Fruit fly (Drosophila melanogaster) whole organism, prepupa: Measurements from ENCODE around the gene CG42693.

Experiments used
- CG11294 ChIP-seq: fragments of 200-800 bp; sonication (Bioruptor generic); IDR thresholded peaks from 2 replicates; pipeline ENCODE4 v1.3.6; 2022; ENCODE audit warnings: missing biosample characterization, missing genetic modification characterization
- CG11762 ChIP-seq: fragments of 200-800 bp; sonication (Bioruptor generic); optimal IDR thresholded peaks from 3 replicates; lab custom pipeline; 2016; ENCODE audit warnings: missing biosample characterization, missing genetic modification characterization; ENCODE audit not compliant: insufficient read depth
- CG6792 ChIP-seq: fragments of 200-800 bp; sonication (Bioruptor generic); optimal IDR thresholded peaks from 3 replicates; lab custom pipeline; 2016; ENCODE audit warnings: missing biosample characterization, missing genetic modification characterization
- CG6854 ChIP-seq: fragments of 200-800 bp; sonication (Bioruptor generic); optimal IDR thresholded peaks from 2 replicates; lab custom pipeline; 2017; ENCODE audit warnings: missing biosample characterization, mild to moderate bottlenecking, missing genetic modification characterization
- CG9139 ChIP-seq: fragments of 200-800 bp; sonication (Bioruptor generic); optimal IDR thresholded peaks from 3 replicates; lab custom pipeline; 2017; ENCODE audit warnings: missing biosample characterization, mild to moderate bottlenecking, missing genetic modification characterization
- Hr38 ChIP-seq: sonication (Bioruptor generic); optimal IDR thresholded peaks from 2 replicates; lab custom pipeline; 2016; ENCODE audit warnings: missing biosample characterization, missing genetic modification characterization
- Hr4 ChIP-seq: fragments of 200-800 bp; sonication (Bioruptor generic); optimal IDR thresholded peaks from 3 replicates; lab custom pipeline; 2016; ENCODE audit warnings: missing biosample characterization, missing genetic modification characterization
- pdm3 ChIP-seq: fragments of 200-800 bp; sonication (Bioruptor generic); optimal IDR thresholded peaks from 3 replicates; lab custom pipeline; 2016; ENCODE audit warnings: missing biosample characterization, missing genetic modification characterization
- salr ChIP-seq, 2 experiments: fragments of 200-800 bp; sonication (Bioruptor generic); optimal IDR thresholded peaks; 3 replicates each; lab custom pipeline; 2016 to 2018; ENCODE audit warnings: missing biosample characterization in 2 of 2, missing genetic modification characterization in 2 of 2, mild to moderate bottlenecking in 1 of 2

DNA sequence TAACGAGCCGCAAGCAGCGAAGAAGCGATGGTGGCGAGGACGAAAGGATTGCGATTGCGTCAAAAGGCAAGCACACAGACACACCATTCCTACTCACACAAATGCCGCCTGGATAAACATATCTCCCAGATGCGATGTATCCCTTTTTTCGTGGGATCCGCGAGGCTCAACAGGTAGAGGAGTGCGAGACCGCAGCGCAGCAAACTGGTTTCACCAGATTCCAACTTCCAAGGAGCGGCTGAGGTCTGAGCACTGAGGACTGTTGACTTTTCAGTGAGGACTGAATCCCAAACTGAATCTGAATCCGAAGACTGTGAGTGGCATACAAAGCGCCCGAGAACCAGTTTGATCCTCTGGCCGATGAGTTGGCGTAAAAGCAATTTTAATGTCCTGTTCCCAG is 6.2 kb downstream of the CG42693 start:
- TF ChIP-seq CG6792 (GFP tag; lab: Kevin White, UChicago) (no peak), CG6854 (GFP tag; lab: Kevin White, UChicago) (peak; percentile 50), Hr38 (GFP tag; lab: Kevin White, UChicago) (no peak), salr (GFP tag; optimal IDR thresholded peaks at IDR 0.05; lab: Kevin White, UChicago) (no peak), CG11294 (GFP tag; lab: Robert Waterston, UW) (no peak), CG9139 (GFP tag; lab: Kevin White, UChicago) (no peak), CG11762 (GFP tag; lab: Kevin White, UChicago) (no peak), pdm3 (no peak), Hr4 (no peak)
